Worm (Caenorhabditis elegans): ENCODE measurements around the gene unc-26.

unc-26 gene

ce11 chrIV:13290239-13290638 is 17.9 kb upstream of the unc-26 start:
- no peak for TF ChIP-seq elt-3 (tag; optimal IDR thresholded peaks at IDR 0.05)
- TF ChIP-seq lin-15B (tag; optimal IDR thresholded peaks at IDR 0.05) = no peak
- no peak for TF ChIP-seq hmg-11 (tag; optimal IDR thresholded peaks at IDR 0.05)
- TF ChIP-seq tbx-2 (tag; optimal IDR thresholded peaks at IDR 0.05) = no peak
- TF ChIP-seq elt-1 (tag; optimal IDR thresholded peaks at IDR 0.05) = no peak
- no peak for TF ChIP-seq mml-1 (tag; optimal IDR thresholded peaks at IDR 0.05)
- TF ChIP-seq skn-1 (tag; optimal IDR thresholded peaks at IDR 0.05) = no peak
- no peak for TF ChIP-seq unc-62 (GFP tag; optimal IDR thresholded peaks at IDR 0.05)
- TF ChIP-seq ztf-11 (tag; optimal IDR thresholded peaks at IDR 0.05) = no peak
- no peak for TF ChIP-seq nhr-76 (tag; optimal IDR thresholded peaks at IDR 0.05)
- no peak for TF ChIP-seq pha-4 (tag; optimal IDR thresholded peaks at IDR 0.05)
- TF ChIP-seq R02D3.7 (tag; optimal IDR thresholded peaks at IDR 0.05) = no peak
- no peak for TF ChIP-seq ZK546.5 (tag; optimal IDR thresholded peaks at IDR 0.05)

ce11 chrIV:13289321-13289720 is 17.0 kb upstream of the unc-26 start, which contains the start of gene Y67H2A.10:
Y67H2A.10 (minus strand) TSS chrIV:13289504.
- TF ChIP-seq mml-1 (tag; optimal IDR thresholded peaks at IDR 0.05) = no peak
- TF ChIP-seq eor-1 (tag; optimal IDR thresholded peaks at IDR 0.05) = no peak
- TF ChIP-seq mdl-1 (tag; optimal IDR thresholded peaks at IDR 0.05) = no peak
- peak; percentile 44 for TF ChIP-seq nfya-1 (tag; optimal IDR thresholded peaks at IDR 0.05; ENCODE audit: insufficient read depth)
- no peak for TF ChIP-seq ztf-11 (tag; optimal IDR thresholded peaks at IDR 0.05)
- peak; percentile 12 for TF ChIP-seq nhr-25 (tag; optimal IDR thresholded peaks at IDR 0.05)
- TF ChIP-seq fkh-10 (GFP tag; optimal IDR thresholded peaks at IDR 0.05) = no peak
- peak; percentile 25 for TF ChIP-seq hmg-11 (tag; optimal IDR thresholded peaks at IDR 0.05)
- no peak for TF ChIP-seq ceh-9 (tag; optimal IDR thresholded peaks at IDR 0.05)
- peak; percentile 64 for TF ChIP-seq lin-15B (tag; optimal IDR thresholded peaks at IDR 0.05)
- peak; percentile 78 for TF ChIP-seq lin-39 (tag; optimal IDR thresholded peaks at IDR 0.05)
- no peak for TF ChIP-seq nhr-28 (tag; optimal IDR thresholded peaks at IDR 0.05)
- peak; percentile 45 for TF ChIP-seq pha-4 (tag; optimal IDR thresholded peaks at IDR 0.05)
- no peak for TF ChIP-seq ceh-16 (tag; optimal IDR thresholded peaks at IDR 0.05)
- no peak for TF ChIP-seq tbx-2 (tag; optimal IDR thresholded peaks at IDR 0.05)
- TF ChIP-seq nhr-11 (tag; optimal IDR thresholded peaks at IDR 0.05) = no peak
- no peak for TF ChIP-seq fos-1 (tag; optimal IDR thresholded peaks at IDR 0.05)

ce11 chrIV:13282778-13283177 is 10.5 kb upstream of the unc-26 start, which contains the start of gene cpsf-3:
cpsf-3 (minus strand) TSS chrIV:13282878.
- no peak for TF ChIP-seq nhr-12 (tag; optimal IDR thresholded peaks at IDR 0.05)
- no peak for TF ChIP-seq pha-4 (tag; optimal IDR thresholded peaks at IDR 0.05)
- no peak for TF ChIP-seq ztf-4 (tag; optimal IDR thresholded peaks at IDR 0.05)
- TF ChIP-seq nhr-25 (tag; optimal IDR thresholded peaks at IDR 0.05) = no peak
- TF ChIP-seq nhr-77 (tag; optimal IDR thresholded peaks at IDR 0.05) = no peak
- no peak for TF ChIP-seq hmg-11 (tag; optimal IDR thresholded peaks at IDR 0.05)
- no peak for TF ChIP-seq tbx-2 (tag; optimal IDR thresholded peaks at IDR 0.05)
- no peak for TF ChIP-seq fkh-10 (GFP tag; optimal IDR thresholded peaks at IDR 0.05)
- TF ChIP-seq skn-1 (tag; optimal IDR thresholded peaks at IDR 0.05) = no peak
- TF ChIP-seq ztf-11 (tag; optimal IDR thresholded peaks at IDR 0.05) = no peak
- TF ChIP-seq jun-1 (tag; optimal IDR thresholded peaks at IDR 0.05) = no peak

ce11 chrIV:13268385-13268784 is 3.9 kb downstream of the unc-26 start:
- TF ChIP-seq egl-27 (tag; optimal IDR thresholded peaks at IDR 0.05) (no peak), nfya-1 (tag; optimal IDR thresholded peaks at IDR 0.05; ENCODE audit: insufficient read depth) (peak; percentile 57)

- TF ChIP-seq ceh-28 (tag; optimal IDR thresholded peaks at IDR 0.05) = no peak
- TF ChIP-seq nfya-1 (tag; optimal IDR thresholded peaks at IDR 0.05; ENCODE audit: insufficient read depth) = no peak
Observed at ce11 chrIV:13261778-13262177, 10.5 kb downstream of the unc-26 start.

- TF ChIP-seq egl-27 (tag; optimal IDR thresholded peaks at IDR 0.05) (no peak), ceh-9 (tag; optimal IDR thresholded peaks at IDR 0.05) (no peak), tbx-2 (tag; optimal IDR thresholded peaks at IDR 0.05) (no peak)
Observed at ce11 chrIV:13258872-13259271, 13.4 kb downstream of the unc-26 start, which contains the start of gene JC8.16. JC8.16 (plus strand) TSS chrIV:13259172.

- no peak for TF ChIP-seq nhr-237 (tag; optimal IDR thresholded peaks at IDR 0.05)
- no peak for TF ChIP-seq fos-1 (tag; optimal IDR thresholded peaks at IDR 0.05)
- no peak for TF ChIP-seq ztf-4 (tag; optimal IDR thresholded peaks at IDR 0.05)
- TF ChIP-seq mml-1 (tag; optimal IDR thresholded peaks at IDR 0.05) = no peak
- TF ChIP-seq fkh-10 (GFP tag; optimal IDR thresholded peaks at IDR 0.05) = no peak
Observed at ce11 chrIV:13255886-13256285, 16.4 kb downstream of the unc-26 start, which contains the start of gene bus-12. bus-12 (plus strand) TSS chrIV:13256186.

All from whole organism, L3 larva.